Worm (Caenorhabditis elegans) whole organism, late embryonic: ENCODE results near the gene K03H6.4.

Experiments
- C08G9.2 ChIP-seq: sonication (generic microtip); optimal IDR thresholded peaks from 2 replicates; lab custom pipeline; 2016; ENCODE audit warnings: mild to moderate bottlenecking, missing genetic modification characterization, moderate library complexity, missing compliant biosample characterization
- F13H6.1 ChIP-seq: sonication (generic microtip); optimal IDR thresholded peaks from 2 replicates; lab custom pipeline; 2016; ENCODE audit warnings: missing genetic modification characterization, missing compliant biosample characterization
- K02D7.2 ChIP-seq: sonication (generic microtip); optimal IDR thresholded peaks from 2 replicates; lab custom pipeline; 2017; ENCODE audit warnings: mild to moderate bottlenecking, missing genetic modification characterization, missing compliant biosample characterization
- T23F11.4 ChIP-seq: fragments of 200-800 bp; sonication (Bioruptor generic); optimal IDR thresholded peaks from 2 replicates; lab custom pipeline; 2018; ENCODE audit warnings: mild to moderate bottlenecking, missing genetic modification characterization, missing compliant biosample characterization
- ahr-1 ChIP-seq: sonication (generic microtip); optimal IDR thresholded peaks from 2 replicates; lab custom pipeline; 2016; ENCODE audit warnings: missing genetic modification characterization, missing compliant biosample characterization
- ceh-14 ChIP-seq: sonication (generic microtip); optimal IDR thresholded peaks from 2 replicates; lab custom pipeline; 2016; ENCODE audit warnings: missing genotype, missing genetic modification characterization, missing compliant biosample characterization
- ceh-18 ChIP-seq: sonication (generic microtip); optimal IDR thresholded peaks from 2 replicates; lab custom pipeline; 2016; ENCODE audit warnings: missing genetic modification characterization, missing compliant biosample characterization
- ceh-19 ChIP-seq: fragments of 200-800 bp; sonication (Bioruptor generic); optimal IDR thresholded peaks from 2 replicates; lab custom pipeline; 2018; ENCODE audit warnings: mild to moderate bottlenecking, missing genetic modification characterization, missing compliant biosample characterization
- ceh-2 ChIP-seq: sonication (generic microtip); optimal IDR thresholded peaks from 2 replicates; lab custom pipeline; 2016; ENCODE audit warnings: missing genotype, missing genetic modification characterization, missing compliant biosample characterization
- ceh-31 ChIP-seq: sonication (generic microtip); optimal IDR thresholded peaks from 2 replicates; lab custom pipeline; 2016; ENCODE audit warnings: missing genetic modification characterization, missing compliant biosample characterization
- ceh-9 ChIP-seq: sonication (generic microtip); optimal IDR thresholded peaks from 2 replicates; lab custom pipeline; 2016; ENCODE audit warnings: mild to moderate bottlenecking, missing genetic modification characterization, inconsistent platforms, missing compliant biosample characterization
- dmd-4 ChIP-seq: sonication (generic microtip); optimal IDR thresholded peaks from 2 replicates; lab custom pipeline; 2016; ENCODE audit warnings: borderline replicate concordance, missing genetic modification characterization, missing compliant biosample characterization
- dve-1 ChIP-seq: sonication (generic microtip); optimal IDR thresholded peaks from 2 replicates; lab custom pipeline; 2017; ENCODE audit warnings: antibody characterized with exemption, mild to moderate bottlenecking, missing genetic modification characterization, missing compliant biosample characterization
- elt-2 ChIP-seq: sonication (generic microtip); optimal IDR thresholded peaks from 2 replicates; lab custom pipeline; 2016; ENCODE audit warnings: missing genetic modification reagents, missing genetic modification characterization, missing compliant biosample characterization
- fax-1 ChIP-seq: sonication (generic microtip); optimal IDR thresholded peaks from 2 replicates; lab custom pipeline; 2016; ENCODE audit warnings: missing genotype, missing genetic modification characterization, missing compliant biosample characterization
- hlh-30 ChIP-seq: sonication (generic microtip); optimal IDR thresholded peaks from 2 replicates; lab custom pipeline; 2017; ENCODE audit warnings: antibody characterized with exemption, missing genetic modification characterization, missing compliant biosample characterization; ENCODE audit not compliant: insufficient read depth
- lim-6 ChIP-seq: sonication (generic microtip); optimal IDR thresholded peaks from 2 replicates; lab custom pipeline; 2016; ENCODE audit warnings: missing genetic modification characterization, missing compliant biosample characterization
- lin-11 ChIP-seq: fragments of 200-800 bp; sonication (Bioruptor generic); optimal IDR thresholded peaks from 2 replicates; lab custom pipeline; 2018; ENCODE audit warnings: mild to moderate bottlenecking, missing genetic modification characterization, missing compliant biosample characterization
- mec-3 ChIP-seq: sonication (generic microtip); optimal IDR thresholded peaks from 2 replicates; lab custom pipeline; 2016; ENCODE audit warnings: borderline replicate concordance, missing genetic modification characterization, missing compliant biosample characterization
- nfya-1 ChIP-seq: sonication (generic microtip); optimal IDR thresholded peaks from 2 replicates; lab custom pipeline; 2017; ENCODE audit warnings: missing genetic modification characterization, mild to moderate bottlenecking, missing compliant biosample characterization, antibody characterized with exemption, moderate library complexity
- nhr-11 ChIP-seq: fragments of 150-350 bp; optimal IDR thresholded peaks from 2 replicates; lab custom pipeline; 2014; ENCODE audit warnings: missing biosample characterization, missing genetic modification characterization
- nhr-232 ChIP-seq: sonication (generic microtip); optimal IDR thresholded peaks from 2 replicates; lab custom pipeline; 2016; ENCODE audit warnings: missing genetic modification characterization, missing compliant biosample characterization
- odd-2 ChIP-seq: sonication (generic microtip); optimal IDR thresholded peaks from 2 replicates; lab custom pipeline; 2017; ENCODE audit warnings: antibody characterized with exemption, mild to moderate bottlenecking, missing genetic modification characterization, missing compliant biosample characterization
- pat-9 ChIP-seq: fragments of 200-800 bp; sonication (Bioruptor generic); optimal IDR thresholded peaks from 2 replicates; lab custom pipeline; 2018; ENCODE audit warnings: mild to moderate bottlenecking, missing genetic modification characterization, moderate library complexity, missing compliant biosample characterization
- pha-4 ChIP-seq: fragments of 150-350 bp; optimal IDR thresholded peaks from 2 replicates; lab custom pipeline; 2018; ENCODE audit warnings: missing biosample characterization, missing genetic modification reagents, missing genetic modification characterization
- sdc-2 ChIP-seq: sonication (generic microtip); optimal IDR thresholded peaks from 2 replicates; lab custom pipeline; 2016; ENCODE audit warnings: missing genotype, missing genetic modification characterization, missing compliant biosample characterization
- sox-2 ChIP-seq: fragments of 200-800 bp; sonication (Bioruptor generic); IDR thresholded peaks from 2 replicates; pipeline ENCODE4 v1.3.6; 2022; ENCODE audit warnings: missing genetic modification reagents, missing genetic modification characterization, missing compliant biosample characterization
- tbx-2 ChIP-seq: sonication (generic microtip); optimal IDR thresholded peaks from 2 replicates; lab custom pipeline; 2016; ENCODE audit warnings: missing genetic modification characterization, missing compliant biosample characterization
- ttx-3 ChIP-seq: sonication (generic microtip); optimal IDR thresholded peaks from 2 replicates; lab custom pipeline; 2016; ENCODE audit warnings: missing genetic modification reagents, missing genetic modification characterization, missing compliant biosample characterization
- unc-55 ChIP-seq: sonication (generic microtip); optimal IDR thresholded peaks from 2 replicates; lab custom pipeline; 2017; ENCODE audit warnings: missing biosample characterization, missing genetic modification reagents, missing genetic modification characterization
- zip-5 ChIP-seq: sonication (generic microtip); optimal IDR thresholded peaks from 2 replicates; lab custom pipeline; 2016; ENCODE audit warnings: missing genetic modification characterization, missing compliant biosample characterization
- ztf-16 ChIP-seq: sonication (generic microtip); optimal IDR thresholded peaks from 2 replicates; lab custom pipeline; 2017; ENCODE audit warnings: missing genetic modification characterization, missing compliant biosample characterization

K03H6.4 gene

ce11 chrIV:1550578-1550977, 29.5 kb upstream of the K03H6.4 start, which contains the start of gene tag-244:
tag-244 (plus strand) TSS chrIV:1550878.
- TF ChIP-seq unc-55: no peak
- no peak for TF ChIP-seq lim-6 (tag; lab: Kevin White, UChicago)
- no peak for TF ChIP-seq K02D7.2 (tag; lab: Kevin White, UChicago)
- no peak for TF ChIP-seq ceh-18
- TF ChIP-seq ceh-19: no peak
- TF ChIP-seq odd-2 (tag; lab: Kevin White, UChicago): no peak
- no peak for TF ChIP-seq ceh-2 (tag; lab: Kevin White, UChicago)
- TF ChIP-seq ttx-3 (tag; lab: Kevin White, UChicago): no peak
- no peak for TF ChIP-seq zip-5 (tag; lab: Kevin White, UChicago)
- no peak for TF ChIP-seq hlh-30 (tag; lab: Kevin White, UChicago)
- TF ChIP-seq, all 69 proteins: peak for 0

- TF ChIP-seq ahr-1: no peak
- TF ChIP-seq, all 69 proteins: peak for 0
Measured at ce11 chrIV:1550131-1550530, 29.0 kb upstream of the K03H6.4 start, which contains the start of gene C34H4.5. C34H4.5 (minus strand) TSS chrIV:1550231.

- TF ChIP-seq ceh-9 (tag; lab: Kevin White, UChicago): no peak
- TF ChIP-seq ztf-16 (tag; lab: Kevin White, UChicago): peak; percentile 31
- TF ChIP-seq sdc-2: no peak
- TF ChIP-seq ttx-3 (tag; lab: Kevin White, UChicago): no peak
- peak; percentile 9 for TF ChIP-seq ceh-14 (tag; lab: Kevin White, UChicago)
- TF ChIP-seq F13H6.1 (tag; lab: Kevin White, UChicago): no peak
- peak; percentile 9 for TF ChIP-seq T23F11.4 (GFP tag; lab: Kevin White, UChicago)
Measured at ce11 chrIV:1549095-1550093, 28.3 kb upstream of the K03H6.4 start.

- TF ChIP-seq dve-1 (tag; lab: Kevin White, UChicago) (peak; percentile 5), pha-4 (tag; lab: Kevin White, UChicago) (no peak), tbx-2 (no peak), nfya-1 (tag; lab: Kevin White, UChicago) (peak; percentile 7)
Measured at ce11 chrIV:1548457-1548861, 27.3 kb upstream of the K03H6.4 start, which contains the start of gene col-107. col-107 (plus strand) TSS chrIV:1548721.

ce11 chrIV:1547129-1547528, 26.0 kb upstream of the K03H6.4 start:
- TF ChIP-seq mec-3: no peak
- no peak for TF ChIP-seq dmd-4 (tag; lab: Kevin White, UChicago)
- no peak for TF ChIP-seq lin-11 (tag; lab: Kevin White, UChicago)
- no peak for TF ChIP-seq fax-1 (tag; lab: Kevin White, UChicago)
- TF ChIP-seq sox-2 (GFP tag; lab: Robert Waterston, UW): no peak
- no peak for TF ChIP-seq nhr-11 (tag; lab: Kevin White, UChicago)
- no peak for TF ChIP-seq elt-2 (tag; lab: Kevin White, UChicago)
- TF ChIP-seq pha-4 (tag; lab: Kevin White, UChicago): no peak
- TF ChIP-seq ceh-31: no peak
- no peak for TF ChIP-seq nhr-232 (tag; lab: Kevin White, UChicago)
- TF ChIP-seq C08G9.2 (tag; lab: Kevin White, UChicago): no peak
- TF ChIP-seq lim-6 (tag; lab: Kevin White, UChicago): no peak
- TF ChIP-seq pat-9 (tag; lab: Kevin White, UChicago): no peak
